Fruit fly (Drosophila melanogaster) whole organism, prepupa: ENCODE data around the gene dbr.

Experiments
- CG10669 ChIP-seq: fragments of 200-800 bp; sonication (Bioruptor generic); optimal IDR thresholded peaks from 3 replicates; lab custom pipeline; 2018; ENCODE audit warnings: missing biosample characterization, mild to moderate bottlenecking, missing genetic modification characterization, moderate library complexity
- CG15336 ChIP-seq: fragments of 200-800 bp; sonication (Bioruptor generic); IDR thresholded peaks from 2 replicates; pipeline ENCODE4 v1.3.6; 2022; ENCODE audit warnings: missing biosample characterization, missing genetic modification characterization
- CG3032 ChIP-seq: fragments of 200-800 bp; optimal IDR thresholded peaks from 2 replicates; lab custom pipeline; 2019; ENCODE audit warnings: missing biosample characterization, mild to moderate bottlenecking, missing genetic modification characterization, moderate library complexity
- CG32006 ChIP-seq: fragments of 200-800 bp; sonication (Bioruptor generic); optimal IDR thresholded peaks from 3 replicates; lab custom pipeline; 2017; ENCODE audit warnings: missing biosample characterization, mild to moderate bottlenecking, missing genetic modification characterization
- CG4318 ChIP-seq: fragments of 200-800 bp; sonication (Bioruptor generic); optimal IDR thresholded peaks from 3 replicates; lab custom pipeline; 2017; ENCODE audit warnings: missing biosample characterization, mild to moderate bottlenecking, missing genetic modification characterization
- CG6276 ChIP-seq: fragments of 200-800 bp; sonication (Bioruptor generic); optimal IDR thresholded peaks from 2 replicates; lab custom pipeline; 2017; ENCODE audit warnings: missing biosample characterization, mild to moderate bottlenecking, missing genetic modification characterization
- Ets96B ChIP-seq: fragments of 200-800 bp; optimal IDR thresholded peaks from 2 replicates; lab custom pipeline; 2019; ENCODE audit warnings: missing biosample characterization, mild to moderate bottlenecking, missing genetic modification characterization, moderate library complexity
- Gug ChIP-seq: fragments of 200-800 bp; sonication (Bioruptor generic); IDR thresholded peaks from 2 replicates; pipeline ENCODE4 v1.3.6; 2022; ENCODE audit warnings: missing biosample characterization, missing genetic modification characterization
- Lpt ChIP-seq: fragments of 200-800 bp; sonication (Bioruptor generic); optimal IDR thresholded peaks from 3 replicates; lab custom pipeline; 2016; ENCODE audit warnings: missing biosample characterization, missing genetic modification characterization
- Sox102F ChIP-seq: fragments of 200-800 bp; sonication (Bioruptor generic); optimal IDR thresholded peaks from 2 replicates; lab custom pipeline; 2016; ENCODE audit warnings: missing biosample characterization, mild to moderate bottlenecking, missing genetic modification characterization
- cyc ChIP-seq: fragments of 200-800 bp; sonication (Bioruptor generic); optimal IDR thresholded peaks from 3 replicates; lab custom pipeline; 2016; ENCODE audit warnings: missing biosample characterization, missing genetic modification characterization
- dsx ChIP-seq: fragments of 200-800 bp; optimal IDR thresholded peaks from 3 replicates; lab custom pipeline; 2019; ENCODE audit warnings: missing biosample characterization, mild to moderate bottlenecking, missing genetic modification characterization, moderate library complexity; ENCODE audit not compliant: poor library complexity, severe bottlenecking
- vri ChIP-seq: fragments of 200-800 bp; sonication (Bioruptor generic); optimal IDR thresholded peaks from 3 replicates; lab custom pipeline; 2016; ENCODE audit warnings: missing biosample characterization, mild to moderate bottlenecking, missing genetic modification characterization

dm6 chr2L:21587-21986 lies 44.7 kb upstream of the dbr start:
- no peak for TF ChIP-seq CG15336 (GFP tag; lab: Robert Waterston, UW)
- TF ChIP-seq Ets96B (tag; lab: Kevin White, UChicago), result no peak
- peak; percentile 53 for TF ChIP-seq CG6276 (GFP tag; lab: Kevin White, UChicago)
- no peak for TF ChIP-seq Gug (GFP tag; lab: Robert Waterston, UW)
- TF ChIP-seq CG10669 (GFP tag; lab: Kevin White, UChicago), result no peak
- no peak for TF ChIP-seq Lpt
- TF ChIP-seq CG3032 (tag; lab: Kevin White, UChicago), result no peak
- TF ChIP-seq cyc (GFP tag; lab: Kevin White, UChicago), result no peak
- TF ChIP-seq vri (GFP tag; lab: Kevin White, UChicago), result no peak
- no peak for TF ChIP-seq dsx
- no peak for TF ChIP-seq Sox102F (GFP tag; lab: Kevin White, UChicago)
- TF ChIP-seq CG32006 (GFP tag; lab: Kevin White, UChicago), result no peak
- no peak for TF ChIP-seq CG4318 (GFP tag; lab: Kevin White, UChicago)
